Worm (Caenorhabditis elegans): Measurements from ENCODE around the gene C29F9.8.

- TF ChIP-seq nhr-76 (tag; optimal IDR thresholded peaks at IDR 0.05) (no peak), snpc-4 (tag; optimal IDR thresholded peaks at IDR 0.05) (no peak), cnd-1 (tag; optimal IDR thresholded peaks at IDR 0.05) (no peak), nhr-28 (tag; optimal IDR thresholded peaks at IDR 0.05) (no peak), ztf-11 (tag; optimal IDR thresholded peaks at IDR 0.05) (no peak), zip-8 (tag; optimal IDR thresholded peaks at IDR 0.05) (no peak), lsy-2 (tag; optimal IDR thresholded peaks at IDR 0.05) (no peak)
Observed at ce11 chrIII:64747-65625, 31.9 kb downstream of the C29F9.8 start.

Data from whole organism, mixed stage, embryonic.